Worm (Caenorhabditis elegans): ENCODE data around the gene lir-1.

DNA sequence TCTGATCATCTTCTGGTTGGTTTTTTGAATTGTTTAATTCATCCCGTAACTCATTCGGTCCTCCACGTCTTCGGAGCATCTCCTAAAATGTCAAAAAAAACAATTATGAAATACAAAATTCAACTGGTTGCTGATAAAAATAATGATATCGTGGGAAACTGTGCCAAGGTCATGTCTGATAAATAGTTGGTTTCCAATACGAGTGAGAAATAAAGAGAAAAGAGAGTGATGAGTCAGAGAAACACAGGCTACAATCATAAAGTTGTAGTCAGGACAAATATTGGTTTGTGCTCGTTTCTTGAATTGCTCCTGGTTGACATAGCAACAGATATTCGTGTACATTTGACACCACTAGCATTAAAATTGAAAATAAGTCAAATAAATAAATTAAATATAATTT, 33.3 kb downstream of the lir-1 start, which contains the start of gene B0495.7:
- TF ChIP-seq him-1 (tag; optimal IDR thresholded peaks at IDR 0.05) (no peak), dao-5 (tag; optimal IDR thresholded peaks at IDR 0.05) (no peak)
